Fruit fly (Drosophila melanogaster) whole organism, embryonic: Measurements from ENCODE around the gene mtsh.

Experiments
- Atf6 ChIP-seq: fragments of 200-800 bp; sonication (Bioruptor generic); IDR thresholded peaks from 2 replicates; pipeline ENCODE4 v1.3.6; 2022; ENCODE audit warnings: missing biosample characterization, missing genetic modification characterization
- Bdp1 ChIP-seq: fragments of 200-800 bp; sonication (Bioruptor generic); optimal IDR thresholded peaks from 3 replicates; lab custom pipeline; 2016; ENCODE audit warnings: missing biosample characterization, missing genetic modification characterization
- CG10209 ChIP-seq: fragments of 200-800 bp; sonication (Bioruptor generic); optimal IDR thresholded peaks from 3 replicates; lab custom pipeline; 2017; ENCODE audit warnings: missing biosample characterization, mild to moderate bottlenecking, missing genetic modification characterization, missing genetic modification reagents
- CG13287 ChIP-seq: fragments of 200-800 bp; sonication (Bioruptor generic); IDR thresholded peaks from 2 replicates; pipeline ENCODE4 v1.3.6; 2022; ENCODE audit warnings: missing biosample characterization, missing genetic modification characterization; ENCODE audit not compliant: partially characterized antibody
- CG14014 ChIP-seq: fragments of 200-800 bp; sonication (Bioruptor generic); IDR thresholded peaks from 2 replicates; pipeline ENCODE4 v1.3.6; 2022; ENCODE audit warnings: missing biosample characterization, missing genetic modification characterization
- CG14710 ChIP-seq: fragments of 200-800 bp; sonication (Bioruptor generic); optimal IDR thresholded peaks from 3 replicates; lab custom pipeline; 2019; ENCODE audit warnings: missing biosample characterization, mild to moderate bottlenecking, missing genetic modification characterization, moderate library complexity
- CG15514 ChIP-seq: fragments of 200-800 bp; sonication (Bioruptor generic); optimal IDR thresholded peaks from 3 replicates; lab custom pipeline; 2017; ENCODE audit warnings: missing biosample characterization, missing genetic modification characterization, mild to moderate bottlenecking, moderate library complexity, missing genetic modification reagents
- CG16863 ChIP-seq: fragments of 200-800 bp; sonication (Bioruptor generic); optimal IDR thresholded peaks from 3 replicates; lab custom pipeline; 2016; ENCODE audit warnings: missing biosample characterization, missing genetic modification characterization
- CG17359 ChIP-seq: fragments of 200-800 bp; sonication (Bioruptor generic); optimal IDR thresholded peaks from 3 replicates; lab custom pipeline; 2018; ENCODE audit warnings: missing biosample characterization, mild to moderate bottlenecking, missing genetic modification characterization, moderate library complexity
- CG18619 ChIP-seq: fragments of 200-800 bp; sonication (Bioruptor generic); optimal IDR thresholded peaks from 3 replicates; lab custom pipeline; 2017; ENCODE audit warnings: missing biosample characterization, mild to moderate bottlenecking, missing genetic modification characterization
- CG2202 ChIP-seq: fragments of 200-800 bp; sonication (Bioruptor generic); optimal IDR thresholded peaks from 2 replicates; lab custom pipeline; 2018; ENCODE audit warnings: missing biosample characterization, mild to moderate bottlenecking, missing genetic modification characterization
- CG30431 ChIP-seq: fragments of 200-800 bp; sonication (Bioruptor generic); optimal IDR thresholded peaks from 2 replicates; lab custom pipeline; 2017; ENCODE audit warnings: missing biosample characterization, missing genetic modification characterization
- CG33213 ChIP-seq: fragments of 200-800 bp; sonication (Bioruptor generic); optimal IDR thresholded peaks from 3 replicates; lab custom pipeline; 2016; ENCODE audit warnings: missing biosample characterization, missing genetic modification characterization
- CG4328 ChIP-seq: fragments of 200-800 bp; sonication (Bioruptor generic); optimal IDR thresholded peaks from 3 replicates; lab custom pipeline; 2017; ENCODE audit warnings: missing biosample characterization, missing genetic modification reagents, missing genetic modification characterization
- CG4360 ChIP-seq: fragments of 200-800 bp; sonication (Bioruptor generic); IDR thresholded peaks from 2 replicates; pipeline ENCODE4 v1.3.6; 2022; ENCODE audit warnings: missing biosample characterization, missing genetic modification characterization
- CG5180 ChIP-seq: fragments of 200-800 bp; sonication (Bioruptor generic); optimal IDR thresholded peaks from 3 replicates; lab custom pipeline; 2017; ENCODE audit warnings: missing biosample characterization, missing genetic modification characterization, mild to moderate bottlenecking, moderate library complexity, missing genetic modification reagents
- CG8924 ChIP-seq: fragments of 200-800 bp; optimal IDR thresholded peaks from 3 replicates; lab custom pipeline; 2019; ENCODE audit warnings: missing biosample characterization, mild to moderate bottlenecking, missing genetic modification characterization, moderate library complexity
- Fer3 ChIP-seq: fragments of 200-800 bp; sonication (Bioruptor generic); optimal IDR thresholded peaks from 2 replicates; lab custom pipeline; 2018; ENCODE audit warnings: missing biosample characterization, mild to moderate bottlenecking, missing genetic modification characterization, moderate library complexity
- Hmr ChIP-seq: fragments of 200-800 bp; sonication (Bioruptor generic); optimal IDR thresholded peaks from 3 replicates; lab custom pipeline; 2017; ENCODE audit warnings: mild to moderate bottlenecking, missing biosample characterization, missing genetic modification reagents, missing genetic modification characterization
- Hr78 ChIP-seq, 2 experiments: fragments of 200-800 bp in 1 of 2; fragments of >200 bp in 1 of 2; sonication (Bioruptor generic) in 1 of 2; optimal IDR thresholded peaks; 2 replicates each; lab custom pipeline; 2017 to 2019; ENCODE audit warnings: missing biosample characterization in 2 of 2, missing genetic modification characterization in 2 of 2, mild to moderate bottlenecking in 1 of 2, moderate library complexity in 1 of 2
- MBD-R2 ChIP-seq: fragments of 200-800 bp; sonication (Bioruptor generic); IDR thresholded peaks from 2 replicates; pipeline ENCODE4 v1.3.6; 2022; ENCODE audit warnings: missing biosample characterization, missing genetic modification characterization
- Myb ChIP-seq: fragments of 200-800 bp; sonication (Bioruptor generic); optimal IDR thresholded peaks from 2 replicates; lab custom pipeline; 2016; ENCODE audit warnings: missing biosample characterization, missing genetic modification characterization
- NC2α ChIP-seq: fragments of 200-800 bp; sonication (Bioruptor generic); optimal IDR thresholded peaks from 2 replicates; lab custom pipeline; 2016; ENCODE audit warnings: missing biosample characterization, missing genetic modification characterization
- Neu2 ChIP-seq: fragments of 200-800 bp; sonication (Bioruptor generic); optimal IDR thresholded peaks from 3 replicates; lab custom pipeline; 2016; ENCODE audit warnings: missing biosample characterization, missing genetic modification characterization, borderline replicate concordance
- Oli ChIP-seq: fragments of 200-800 bp; sonication (Bioruptor generic); optimal IDR thresholded peaks from 2 replicates; lab custom pipeline; 2018; ENCODE audit warnings: missing biosample characterization, mild to moderate bottlenecking, missing genetic modification characterization, moderate library complexity
- Poxn ChIP-seq: fragments of 200-800 bp; sonication (Bioruptor generic); IDR thresholded peaks from 2 replicates; pipeline ENCODE4 v1.3.6; 2022; ENCODE audit warnings: missing biosample characterization, missing genetic modification characterization
- Trl ChIP-seq, 3 experiments: fragments of >200 bp in 2 of 3; fragments of 200-800 bp in 1 of 3; sonication (Bioruptor generic) in 1 of 3; optimal IDR thresholded peaks; 2 replicates in 1 of 3; 3 replicates in 2 of 3; lab custom pipeline; 2016 to 2017; ENCODE audit warnings: missing biosample characterization in 1 of 3, missing genetic modification characterization in 1 of 3
- ac ChIP-seq: fragments of 200-800 bp; sonication (Bioruptor generic); optimal IDR thresholded peaks from 3 replicates; lab custom pipeline; 2017; ENCODE audit warnings: missing biosample characterization, mild to moderate bottlenecking, missing genetic modification characterization
- bcd ChIP-seq: fragments of 200-800 bp; sonication (Bioruptor generic); optimal IDR thresholded peaks from 2 replicates; lab custom pipeline; 2017; ENCODE audit warnings: missing biosample characterization, mild to moderate bottlenecking, missing genetic modification characterization
- caup ChIP-seq: fragments of 200-800 bp; sonication (Bioruptor generic); optimal IDR thresholded peaks from 3 replicates; lab custom pipeline; 2017; ENCODE audit warnings: missing biosample characterization, mild to moderate bottlenecking, missing genetic modification characterization, moderate library complexity; ENCODE audit not compliant: severe bottlenecking
- chm ChIP-seq: fragments of 200-800 bp; sonication (Bioruptor generic); IDR thresholded peaks from 2 replicates; pipeline ENCODE4 v1.3.6; 2022; ENCODE audit warnings: missing biosample characterization, missing genetic modification characterization
- dati ChIP-seq: fragments of 200-800 bp; sonication (Bioruptor generic); IDR thresholded peaks from 2 replicates; pipeline ENCODE4 v1.3.6; 2022; ENCODE audit warnings: missing biosample characterization, missing genetic modification characterization
- dimm ChIP-seq: fragments of 200-800 bp; sonication (Bioruptor generic); IDR thresholded peaks from 2 replicates; pipeline ENCODE4 v1.3.6; 2022; ENCODE audit warnings: missing biosample characterization, missing genetic modification characterization
- eve ChIP-seq, 2 experiments: fragments of >200 bp; optimal IDR thresholded peaks; 2 replicates each; lab custom pipeline; 2017; ENCODE audit warnings: missing biosample characterization in 2 of 2, missing genetic modification characterization in 2 of 2
- ewg ChIP-seq: fragments of 200-800 bp; sonication (Bioruptor generic); optimal IDR thresholded peaks from 3 replicates; lab custom pipeline; 2017; ENCODE audit warnings: mild to moderate bottlenecking, missing biosample characterization, missing genetic modification reagents, missing genetic modification characterization
- fd102C ChIP-seq: fragments of 200-800 bp; sonication (Bioruptor generic); optimal IDR thresholded peaks from 2 replicates; lab custom pipeline; 2018; ENCODE audit warnings: missing biosample characterization, mild to moderate bottlenecking, missing genetic modification characterization, moderate library complexity
- gro ChIP-seq: fragments of 200-800 bp; sonication (Bioruptor generic); optimal IDR thresholded peaks from 2 replicates; lab custom pipeline; 2016; ENCODE audit warnings: missing biosample characterization, missing genetic modification characterization
- h ChIP-seq: fragments of >200 bp; optimal IDR thresholded peaks from 2 replicates; lab custom pipeline; 2017
- hb ChIP-seq: fragments of 200-800 bp; sonication (Bioruptor generic); IDR thresholded peaks from 3 replicates; pipeline ENCODE4 v1.3.6; 2022; ENCODE audit warnings: missing biosample characterization, missing genetic modification characterization; ENCODE audit not compliant: partially characterized antibody
- lmd ChIP-seq: fragments of 200-800 bp; sonication (Bioruptor generic); IDR thresholded peaks from 2 replicates; pipeline ENCODE4 v1.3.6; 2022; ENCODE audit warnings: missing biosample characterization, missing genetic modification characterization
- nom ChIP-seq: fragments of 200-800 bp; sonication (Bioruptor generic); optimal IDR thresholded peaks from 2 replicates; lab custom pipeline; 2017; ENCODE audit warnings: missing biosample characterization, missing genetic modification characterization, mild to moderate bottlenecking, moderate library complexity, missing genetic modification reagents
- org-1 ChIP-seq: fragments of 200-800 bp; sonication (Bioruptor generic); optimal IDR thresholded peaks from 2 replicates; lab custom pipeline; 2017; ENCODE audit warnings: missing biosample characterization, missing genetic modification characterization
- pb ChIP-seq: fragments of 200-800 bp; sonication (Bioruptor generic); optimal IDR thresholded peaks from 3 replicates; lab custom pipeline; 2016; ENCODE audit warnings: missing biosample characterization, missing genetic modification characterization
- pros ChIP-seq: fragments of 200-800 bp; sonication (Bioruptor generic); optimal IDR thresholded peaks from 3 replicates; lab custom pipeline; 2019; ENCODE audit warnings: missing biosample characterization, mild to moderate bottlenecking, missing genetic modification characterization, moderate library complexity
- pum ChIP-seq: fragments of 200-800 bp; sonication (Bioruptor generic); optimal IDR thresholded peaks from 2 replicates; lab custom pipeline; 2016; ENCODE audit warnings: missing biosample characterization, missing genetic modification characterization
- slbo ChIP-seq: fragments of 200-800 bp; sonication (Bioruptor generic); IDR thresholded peaks from 2 replicates; pipeline ENCODE4 v1.3.6; 2022; ENCODE audit warnings: missing biosample characterization, missing genetic modification characterization
- sqz ChIP-seq: fragments of 200-800 bp; sonication (Bioruptor generic); optimal IDR thresholded peaks from 3 replicates; lab custom pipeline; 2018; ENCODE audit warnings: missing biosample characterization, mild to moderate bottlenecking, missing genetic modification characterization
- sr ChIP-seq: fragments of 200-800 bp; sonication (Bioruptor generic); IDR thresholded peaks from 3 replicates; pipeline ENCODE4 v1.3.6; 2022; ENCODE audit warnings: missing biosample characterization, missing genetic modification characterization
- tup ChIP-seq: fragments of 200-800 bp; sonication (Bioruptor generic); optimal IDR thresholded peaks from 2 replicates; lab custom pipeline; 2016; ENCODE audit warnings: missing biosample characterization, mild to moderate bottlenecking, missing genetic modification characterization, moderate library complexity
- wdn ChIP-seq: fragments of 200-800 bp; sonication (Bioruptor generic); IDR thresholded peaks from 2 replicates; pipeline ENCODE4 v1.3.6; 2022; ENCODE audit warnings: missing biosample characterization, missing genetic modification characterization

mtsh gene

dm6 chr2L:8290653-8291233, 29.0 kb downstream of the mtsh start (continued):
- TF ChIP-seq caup (GFP tag; lab: Kevin White, UChicago) (no peak), dimm (no peak), Hmr (GFP tag; lab: Kevin White, UChicago) (no peak), fd102C (GFP tag; lab: Kevin White, UChicago) (no peak), sqz (GFP tag; lab: Kevin White, UChicago) (no peak), ac (GFP tag; lab: Kevin White, UChicago) (no peak), Oli (peak; percentile 10), Hr78 (GFP tag; optimal IDR thresholded peaks at IDR 0.05; lab: Kevin White, UChicago) (no peak), Fer3 (tag; lab: Kevin White, UChicago) (no peak), CG30431 (GFP tag; lab: Kevin White, UChicago) (peak; percentile 30), CG8924 (tag; lab: Kevin White, UChicago) (peak; percentile 0), chm (GFP tag; lab: Robert Waterston, UW) (no peak), NC2α (GFP tag; lab: Kevin White, UChicago) (no peak), sr (GFP tag; lab: Robert Waterston, UW) (no peak), MBD-R2 (GFP tag; lab: Robert Waterston, UW) (no peak), h (no peak), nom (GFP tag; lab: Kevin White, UChicago) (peak; percentile 92), pum (GFP tag; lab: Kevin White, UChicago) (no peak), slbo (peak; percentile 28; the same call in 1 of the 2 replicates), CG14014 (GFP tag; lab: Robert Waterston, UW) (no peak), bcd (GFP tag; lab: Kevin White, UChicago) (no peak), CG4360 (GFP tag; lab: Robert Waterston, UW) (no peak), Trl (optimal IDR thresholded peaks at IDR 0.05; lab: Kevin White, UChicago) (no peak), Trl (GFP tag; optimal IDR thresholded peaks at IDR 0.05; lab: Kevin White, UChicago) (no peak), eve (GFP tag; optimal IDR thresholded peaks at IDR 0.05; lab: Kevin White, UChicago) (no peak), Neu2 (GFP tag; lab: Kevin White, UChicago) (no peak), CG5180 (no peak), CG18619 (GFP tag; lab: Kevin White, UChicago) (no peak), gro (GFP tag; lab: Kevin White, UChicago) (no peak), CG14710 (tag; lab: Kevin White, UChicago) (no peak), CG10209 (GFP tag; lab: Kevin White, UChicago) (no peak), pb (no peak), Bdp1 (GFP tag; lab: Kevin White, UChicago) (peak; percentile 67), dati (GFP tag; lab: Robert Waterston, UW) (no peak), pros (GFP tag; lab: Kevin White, UChicago) (no peak), CG2202 (no peak), CG16863 (no peak), Poxn (GFP tag; lab: Robert Waterston, UW) (no peak), Atf6 (no peak), CG17359 (tag; lab: Kevin White, UChicago) (no peak), ewg (GFP tag; lab: Kevin White, UChicago) (peak; percentile 17), CG33213 (GFP tag; lab: Kevin White, UChicago) (no peak), CG13287 (GFP tag; lab: Robert Waterston, UW) (no peak), lmd (GFP tag; lab: Robert Waterston, UW) (no peak), hb (GFP tag; lab: Robert Waterston, UW) (no peak), org-1 (no peak), wdn (GFP tag; lab: Robert Waterston, UW) (no peak), CG4328 (GFP tag; lab: Kevin White, UChicago) (no peak), tup (GFP tag; lab: Kevin White, UChicago) (no peak), CG15514 (GFP tag; lab: Kevin White, UChicago) (no peak), Myb (GFP tag; lab: Kevin White, UChicago) (no peak)
